Worm (Caenorhabditis elegans) whole organism, L3 larva: ENCODE results near the gene srd-7.

Experiments used
- R02D3.7 ChIP-seq: fragments of 150-350 bp; optimal IDR thresholded peaks from 2 replicates; lab custom pipeline; 2014; ENCODE audit warnings: missing biosample characterization, missing genetic modification characterization
- ZK546.5 ChIP-seq: sonication (generic microtip); optimal IDR thresholded peaks from 2 replicates; lab custom pipeline; 2017; ENCODE audit warnings: missing biosample characterization, missing genetic modification characterization
- aly-2 ChIP-seq: fragments of 150-350 bp; optimal IDR thresholded peaks from 2 replicates; lab custom pipeline; 2014; ENCODE audit warnings: missing biosample characterization, missing genetic modification characterization
- ama-1 ChIP-seq: fragments of 150-350 bp; optimal IDR thresholded peaks from 2 replicates; lab custom pipeline; 2018
- ceh-28 ChIP-seq: fragments of 150-350 bp; optimal IDR thresholded peaks from 2 replicates; lab custom pipeline; 2014; ENCODE audit warnings: missing biosample characterization, missing genetic modification reagents, missing genetic modification characterization
- ceh-82 ChIP-seq: fragments of 150-350 bp; optimal IDR thresholded peaks from 2 replicates; lab custom pipeline; 2014; ENCODE audit warnings: missing biosample characterization, missing genetic modification characterization
- ceh-9 ChIP-seq: sonication (generic microtip); optimal IDR thresholded peaks from 2 replicates; lab custom pipeline; 2018; ENCODE audit warnings: missing biosample characterization, missing genetic modification characterization
- egl-27 ChIP-seq: sonication (generic microtip); optimal IDR thresholded peaks from 4 replicates; lab custom pipeline; 2017; ENCODE audit warnings: missing biosample characterization, missing genetic modification reagents, missing genetic modification characterization
- egl-5 ChIP-seq: fragments of 150-350 bp; optimal IDR thresholded peaks from 2 replicates; lab custom pipeline; 2017; ENCODE audit warnings: missing biosample characterization, missing genetic modification reagents, missing genetic modification characterization, inconsistent platforms
- elt-1 ChIP-seq: fragments of 150-350 bp; optimal IDR thresholded peaks from 2 replicates; lab custom pipeline; 2014; ENCODE audit warnings: missing biosample characterization, missing genetic modification characterization
- elt-2 ChIP-seq: sonication (generic microtip); optimal IDR thresholded peaks from 2 replicates; lab custom pipeline; 2016; ENCODE audit warnings: missing genetic modification reagents, mild to moderate bottlenecking, missing genetic modification characterization, missing compliant biosample characterization
- elt-3 ChIP-seq, 3 experiments: fragments of 150-350 bp in 1 of 3; sonication (generic microtip) in 2 of 3; optimal IDR thresholded peaks; 2 replicates in 2 of 3; 4 replicates in 1 of 3; lab custom pipeline; 2014 to 2017; ENCODE audit warnings: missing biosample characterization in 3 of 3, missing genetic modification characterization in 3 of 3
- eor-1 ChIP-seq, 2 experiments: fragments of 150-350 bp; optimal IDR thresholded peaks; 2 replicates each; lab custom pipeline; 2014 to 2018; ENCODE audit warnings: missing biosample characterization in 2 of 2, missing genetic modification characterization in 2 of 2
- fkh-10 ChIP-seq: sonication (generic microtip); optimal IDR thresholded peaks from 2 replicates; lab custom pipeline; 2017; ENCODE audit warnings: missing biosample characterization, missing genetic modification reagents, missing genetic modification characterization
- fkh-2 ChIP-seq: fragments of 150-350 bp; optimal IDR thresholded peaks from 2 replicates; lab custom pipeline; 2014; ENCODE audit warnings: missing biosample characterization, missing genetic modification reagents, missing genetic modification characterization
- hmg-11 ChIP-seq: sonication (generic microtip); optimal IDR thresholded peaks from 2 replicates; lab custom pipeline; 2016; ENCODE audit warnings: missing genetic modification characterization, missing compliant biosample characterization
- jun-1 ChIP-seq: fragments of 150-350 bp; optimal IDR thresholded peaks from 2 replicates; lab custom pipeline; 2014; ENCODE audit warnings: missing biosample characterization, missing genetic modification reagents, missing genetic modification characterization
- lin-15B ChIP-seq: fragments of 150-350 bp; optimal IDR thresholded peaks from 2 replicates; lab custom pipeline; 2014; ENCODE audit warnings: missing biosample characterization, missing genetic modification characterization
- lin-39 ChIP-seq: fragments of 150-350 bp; optimal IDR thresholded peaks from 2 replicates; lab custom pipeline; 2018; ENCODE audit warnings: missing biosample characterization, missing genetic modification reagents, missing genetic modification characterization
- lsy-12 ChIP-seq: sonication (generic microtip); optimal IDR thresholded peaks from 2 replicates; lab custom pipeline; 2016; ENCODE audit warnings: mild to moderate bottlenecking, missing genetic modification characterization, missing compliant biosample characterization
- mml-1 ChIP-seq: fragments of 150-350 bp; sonication (generic microtip); optimal IDR thresholded peaks from 3 replicates; lab custom pipeline; 2014; ENCODE audit warnings: missing biosample characterization, missing genetic modification characterization
- nhr-11 ChIP-seq: fragments of 150-350 bp; optimal IDR thresholded peaks from 2 replicates; lab custom pipeline; 2014; ENCODE audit warnings: missing biosample characterization, missing genetic modification characterization
- nhr-12 ChIP-seq: fragments of 150-350 bp; optimal IDR thresholded peaks from 2 replicates; lab custom pipeline; 2014; ENCODE audit warnings: missing biosample characterization, missing genetic modification characterization
- nhr-23 ChIP-seq: fragments of 150-350 bp; optimal IDR thresholded peaks from 2 replicates; lab custom pipeline; 2014; ENCODE audit warnings: missing biosample characterization, missing genetic modification reagents, missing genetic modification characterization
- nhr-25 ChIP-seq: sonication (generic microtip); optimal IDR thresholded peaks from 2 replicates; lab custom pipeline; 2017; ENCODE audit warnings: missing biosample characterization, missing genetic modification characterization
- nhr-28 ChIP-seq: fragments of 150-350 bp; optimal IDR thresholded peaks from 2 replicates; lab custom pipeline; 2014; ENCODE audit warnings: missing biosample characterization, missing genetic modification characterization
- nhr-43 ChIP-seq: sonication (generic microtip); optimal IDR thresholded peaks from 2 replicates; lab custom pipeline; 2016; ENCODE audit warnings: mild to moderate bottlenecking, missing genetic modification characterization, missing compliant biosample characterization; ENCODE audit not compliant: poor library complexity, severe bottlenecking
- nhr-67 ChIP-seq: fragments of 150-350 bp; optimal IDR thresholded peaks from 2 replicates; lab custom pipeline; 2014; ENCODE audit warnings: missing biosample characterization, missing genetic modification characterization
- nhr-76 ChIP-seq: fragments of 150-350 bp; sonication (generic microtip); optimal IDR thresholded peaks from 5 replicates; lab custom pipeline; 2014; ENCODE audit warnings: missing biosample characterization, missing genetic modification characterization
- nhr-77 ChIP-seq: fragments of 150-350 bp; optimal IDR thresholded peaks from 2 replicates; lab custom pipeline; 2014; ENCODE audit warnings: missing biosample characterization, missing genetic modification characterization
- pha-4 ChIP-seq: fragments of 150-350 bp; optimal IDR thresholded peaks from 2 replicates; lab custom pipeline; 2014; ENCODE audit warnings: missing biosample characterization, missing genetic modification reagents, missing genetic modification characterization
- pqm-1 ChIP-seq: fragments of 150-350 bp; optimal IDR thresholded peaks from 2 replicates; lab custom pipeline; 2017; ENCODE audit warnings: missing biosample characterization, missing genetic modification characterization, inconsistent platforms
- sea-2 ChIP-seq: fragments of 150-350 bp; sonication (generic microtip); optimal IDR thresholded peaks from 4 replicates; lab custom pipeline; 2014; ENCODE audit warnings: missing biosample characterization, missing genetic modification reagents, missing genetic modification characterization
- snpc-4 ChIP-seq: fragments of 150-350 bp; optimal IDR thresholded peaks from 2 replicates; lab custom pipeline; 2014; ENCODE audit warnings: missing biosample characterization, missing genetic modification characterization
- tbx-2 ChIP-seq: sonication (generic microtip); optimal IDR thresholded peaks from 2 replicates; lab custom pipeline; 2016; ENCODE audit warnings: mild to moderate bottlenecking, missing genetic modification characterization, missing compliant biosample characterization
- unc-39 ChIP-seq: sonication (generic microtip); optimal IDR thresholded peaks from 4 replicates; lab custom pipeline; 2017; ENCODE audit warnings: missing biosample characterization, missing genetic modification characterization
- unc-62 ChIP-seq: fragments of 150-350 bp; sonication (generic microtip); optimal IDR thresholded peaks from 4 replicates; lab custom pipeline; 2014; ENCODE audit warnings: missing biosample characterization, missing genetic modification reagents, missing genetic modification characterization
- zag-1 ChIP-seq: fragments of 150-350 bp; optimal IDR thresholded peaks from 2 replicates; lab custom pipeline; 2014; ENCODE audit warnings: missing biosample characterization, missing genetic modification characterization
- ztf-11 ChIP-seq: fragments of 150-350 bp; optimal IDR thresholded peaks from 2 replicates; lab custom pipeline; 2014; ENCODE audit warnings: missing biosample characterization, missing genetic modification characterization

The srd-7 gene

DNA sequence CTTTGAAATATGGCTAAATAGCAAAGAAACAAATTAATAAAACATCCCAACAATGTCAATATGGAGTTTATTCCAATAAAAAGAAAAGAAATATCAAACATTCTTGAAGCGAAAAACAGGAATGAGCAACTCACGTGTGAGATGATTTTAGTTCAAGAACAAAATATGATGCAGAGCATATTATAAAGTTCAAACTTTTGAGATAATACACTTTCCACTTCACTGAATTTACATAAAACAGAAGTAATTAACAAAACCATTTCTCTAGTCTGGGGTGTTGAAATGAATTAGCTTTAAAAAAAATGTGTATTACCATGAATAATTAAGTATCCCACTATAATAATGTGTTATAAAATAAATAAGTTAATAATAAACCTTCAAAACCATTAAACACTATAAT, at the start of gene srd-7:
Gene srd-7, minus strand, starts transcription at position 101 of the 400 bp plus-strand sequence.
- TF ChIP-seq pha-4 (tag; lab: Kevin White, UChicago), result no peak
- TF ChIP-seq ztf-11, result no peak
- no peak for TF ChIP-seq ceh-9 (tag; lab: Kevin White, UChicago)
- no peak for TF ChIP-seq ceh-28 (tag; lab: Kevin White, UChicago)
- TF ChIP-seq jun-1, result no peak
- TF ChIP-seq zag-1 (tag; lab: Kevin White, UChicago), result no peak
- no peak for TF ChIP-seq unc-39 (tag; lab: Kevin White, UChicago)
- no peak for TF ChIP-seq lin-15B
- no peak for TF ChIP-seq eor-1 (tag; optimal IDR thresholded peaks at IDR 0.05; lab: Kevin White, UChicago)
- no peak for TF ChIP-seq nhr-76 (tag; lab: Kevin White, UChicago)
- no peak for TF ChIP-seq nhr-77
- TF ChIP-seq aly-2 (tag; lab: Kevin White, UChicago), result no peak
- TF ChIP-seq elt-3 (tag; optimal IDR thresholded peaks at IDR 0.05; lab: Kevin White, UChicago), result no peak
- TF ChIP-seq fkh-10 (GFP tag; lab: Kevin White, UChicago), result no peak

DNA sequence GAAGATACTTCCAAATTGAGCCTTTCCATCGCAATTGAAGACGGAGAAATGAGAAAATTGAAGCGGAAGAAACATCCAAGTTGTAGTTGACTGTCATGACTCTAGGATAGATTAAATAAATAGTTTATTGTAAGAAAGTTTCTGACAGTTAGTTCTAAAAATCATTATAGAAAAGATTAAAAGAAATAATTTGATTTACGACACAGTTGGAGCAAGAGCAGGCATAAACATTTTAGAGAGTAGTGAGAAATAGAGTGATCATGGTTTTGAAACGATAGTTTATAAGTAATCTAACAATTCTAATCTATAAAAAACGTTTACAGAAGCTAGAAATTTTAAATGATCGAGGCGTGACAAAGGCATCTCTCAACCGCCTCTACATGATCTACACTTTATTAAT, 45.5 kb upstream of the srd-7 start, which contains the start of gene best-15:
Gene best-15, minus strand, starts transcription at position 101 of the 400 bp plus-strand sequence.
- no peak for TF ChIP-seq nhr-12 (tag; lab: Kevin White, UChicago)
- no peak for TF ChIP-seq pha-4 (tag; lab: Kevin White, UChicago)
- TF ChIP-seq mml-1 (tag; lab: Kevin White, UChicago), result no peak
- TF ChIP-seq jun-1, result no peak
- TF ChIP-seq elt-2 (tag; lab: Kevin White, UChicago), result no peak
- TF ChIP-seq ceh-9 (tag; lab: Kevin White, UChicago), result no peak
- no peak for TF ChIP-seq ZK546.5 (tag; lab: Kevin White, UChicago)
- TF ChIP-seq snpc-4 (tag; lab: Kevin White, UChicago), result no peak
- no peak for TF ChIP-seq sea-2 (GFP tag; lab: Kevin White, UChicago)
- no peak for TF ChIP-seq R02D3.7
- TF ChIP-seq nhr-23 (tag; lab: Kevin White, UChicago), result no peak

DNA sequence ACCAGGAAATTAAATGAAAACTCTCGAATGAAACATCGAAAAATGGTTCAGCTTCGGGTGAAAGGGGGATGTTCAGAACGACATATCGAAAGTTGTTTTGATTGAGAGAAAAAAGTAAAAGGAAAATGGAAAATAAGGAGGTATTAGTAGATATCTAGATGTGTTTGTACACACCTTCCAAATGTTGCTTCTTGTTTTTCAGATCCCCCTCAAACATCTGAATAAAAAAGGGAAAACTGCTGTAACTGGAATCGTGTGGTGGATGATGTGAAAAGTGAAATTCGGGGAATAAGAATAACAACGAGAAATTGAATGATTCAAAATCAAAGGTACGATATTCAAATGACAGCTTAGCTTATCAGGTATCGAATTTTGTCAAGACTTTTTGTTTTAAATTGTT, 41.4 kb upstream of the srd-7 start, which contains the start of gene npax-3:
Gene npax-3, minus strand, starts transcription at position 101 of the 400 bp plus-strand sequence.
- TF ChIP-seq nhr-11, result no peak
- TF ChIP-seq eor-1 (tag; optimal IDR thresholded peaks at IDR 0.05; lab: Kevin White, UChicago), result no peak
- TF ChIP-seq lsy-12 (tag; lab: Kevin White, UChicago), result no peak
- TF ChIP-seq jun-1, result no peak

DNA sequence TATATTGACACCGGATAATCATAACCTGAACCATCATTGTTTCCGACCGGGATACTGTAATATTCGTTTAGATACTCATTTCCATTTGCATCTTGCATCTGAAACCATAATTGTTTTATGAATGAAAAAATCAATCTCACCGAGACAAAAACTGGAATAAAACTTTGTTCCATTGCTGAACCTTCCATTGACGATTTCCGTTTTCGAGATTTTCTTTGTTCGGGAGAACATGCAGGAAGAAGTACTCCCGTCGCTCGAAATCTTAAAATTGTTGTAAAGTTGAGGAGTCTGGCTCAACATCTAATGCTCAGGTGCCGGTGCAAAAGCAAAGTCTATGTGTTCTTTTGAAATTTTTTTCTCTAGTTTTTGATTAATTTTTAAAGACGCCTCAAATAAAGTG, 39.4 kb upstream of the srd-7 start:
- TF ChIP-seq nhr-25 (tag; lab: Kevin White, UChicago) (no peak), nhr-43 (tag; lab: Kevin White, UChicago) (peak; percentile 18)

DNA sequence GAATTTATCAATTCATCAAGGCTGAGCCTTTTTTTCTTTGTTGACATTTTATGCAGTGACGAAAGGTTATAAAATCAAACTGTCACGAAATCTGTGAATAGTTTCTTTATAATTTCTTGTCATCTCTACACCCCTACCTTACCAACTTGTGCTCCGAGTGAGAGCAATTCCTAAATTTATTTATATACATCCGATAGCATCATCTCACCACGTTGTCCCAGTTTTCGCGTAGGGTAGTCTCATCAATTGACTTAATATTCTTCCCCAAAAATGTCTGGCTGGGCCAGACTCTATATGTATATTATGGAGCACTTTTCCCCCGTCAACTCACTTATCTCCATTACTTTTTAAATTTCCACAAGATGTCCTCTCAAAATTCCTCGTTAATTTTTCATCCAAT, 38.8 kb upstream of the srd-7 start:
- peak; percentile 32 for TF ChIP-seq ama-1 (lab: Kevin White, UChicago)
- TF ChIP-seq unc-62 (GFP tag; lab: Kevin White, UChicago), result no peak
- TF ChIP-seq, all 47 proteins: peak for 1

DNA sequence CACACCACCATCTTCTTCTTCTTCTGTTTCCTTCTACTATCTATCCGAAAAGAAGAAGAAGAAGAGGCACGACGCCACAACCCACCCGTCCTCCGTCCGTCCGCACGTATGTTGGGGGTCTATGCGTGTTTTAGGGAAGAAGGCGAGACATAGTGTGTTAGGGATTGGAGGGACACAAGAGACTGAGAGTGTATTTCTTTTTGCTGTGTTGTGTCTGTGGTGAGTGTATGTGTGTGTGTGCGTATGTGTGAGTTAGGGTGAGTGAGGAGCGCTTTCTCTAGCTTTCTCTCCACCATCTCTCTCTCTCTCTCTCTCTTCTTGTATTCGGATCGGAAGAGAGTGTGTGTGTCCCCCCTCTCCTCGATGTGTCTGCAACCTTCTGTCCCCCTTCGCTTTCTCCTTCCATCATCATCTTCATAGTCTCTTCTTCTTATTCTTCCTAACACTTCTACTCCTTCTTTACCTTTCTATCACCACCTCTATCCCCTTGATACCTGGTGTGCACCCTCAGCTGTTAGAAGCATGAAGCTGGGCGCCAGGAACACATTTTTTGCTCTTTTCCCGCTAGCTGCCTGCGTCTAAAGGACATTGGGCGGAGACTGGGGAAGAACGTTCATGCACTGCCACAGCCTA, 35.2 kb upstream of the srd-7 start:
- TF ChIP-seq ceh-28 (tag; lab: Kevin White, UChicago) (peak; percentile 72), nhr-43 (tag; lab: Kevin White, UChicago) (peak; percentile 73), ztf-11 (no peak), ceh-9 (tag; lab: Kevin White, UChicago) (no peak), zag-1 (tag; lab: Kevin White, UChicago) (peak; percentile 59), lin-39 (tag; lab: Kevin White, UChicago) (peak; percentile 80), fkh-10 (GFP tag; lab: Kevin White, UChicago) (peak; percentile 49), tbx-2 (tag; lab: Kevin White, UChicago) (peak; percentile 75), jun-1 (peak; percentile 94), egl-5 (tag; lab: Kevin White, UChicago) (peak; percentile 40), ceh-82 (tag; lab: Kevin White, UChicago) (no peak), ZK546.5 (tag; lab: Kevin White, UChicago) (no peak), hmg-11 (tag; lab: Kevin White, UChicago) (peak; percentile 92), nhr-23 (tag; lab: Kevin White, UChicago) (peak; percentile 82), fkh-2 (tag; lab: Kevin White, UChicago) (no peak), pqm-1 (peak; percentile 74), lsy-12 (tag; lab: Kevin White, UChicago) (peak; percentile 3), nhr-25 (tag; lab: Kevin White, UChicago) (peak; percentile 93), pha-4 (tag; lab: Kevin White, UChicago) (peak; percentile 88), nhr-67 (tag; lab: Kevin White, UChicago) (peak; percentile 8), R02D3.7 (peak; percentile 15), egl-27 (tag; lab: Kevin White, UChicago) (peak; percentile 74), snpc-4 (tag; lab: Kevin White, UChicago) (peak; percentile 72), elt-1 (tag; lab: Kevin White, UChicago) (peak; percentile 71), ama-1 (lab: Kevin White, UChicago) (peak; percentile 36), nhr-77 (no peak), nhr-12 (tag; lab: Kevin White, UChicago) (no peak), nhr-28 (tag; lab: Kevin White, UChicago) (no peak)
